Worm (Caenorhabditis elegans) whole organism, young adult: ENCODE measurements around the gene nprl-2.

Experiments
- F23B12.7 ChIP-seq: sonication (generic microtip); optimal IDR thresholded peaks from 2 replicates; lab custom pipeline; 2017; ENCODE audit warnings: missing genetic modification characterization, mild to moderate bottlenecking, missing compliant biosample characterization, antibody characterized with exemption, moderate library complexity; ENCODE audit not compliant: insufficient read depth
- dpl-1 ChIP-seq: fragments of 150-350 bp; optimal IDR thresholded peaks from 2 replicates; lab custom pipeline; 2014; ENCODE audit warnings: missing biosample characterization, missing genetic modification reagents, missing genetic modification characterization
- him-1 ChIP-seq: sonication (generic microtip); optimal IDR thresholded peaks from 2 replicates; lab custom pipeline; 2016; ENCODE audit warnings: missing genotype, missing genetic modification reagents, missing genetic modification characterization, missing compliant biosample characterization
- nfya-2 ChIP-seq: fragments of 200-800 bp; sonication (Bioruptor generic); IDR thresholded peaks from 2 replicates; pipeline ENCODE4 v1.3.6; 2022; ENCODE audit warnings: missing genetic modification reagents, missing genetic modification characterization, missing compliant biosample characterization
- zim-3 ChIP-seq: sonication (generic microtip); optimal IDR thresholded peaks from 2 replicates; lab custom pipeline; 2017; ENCODE audit warnings: mild to moderate bottlenecking, missing genetic modification characterization, moderate library complexity, missing compliant biosample characterization

DNA sequence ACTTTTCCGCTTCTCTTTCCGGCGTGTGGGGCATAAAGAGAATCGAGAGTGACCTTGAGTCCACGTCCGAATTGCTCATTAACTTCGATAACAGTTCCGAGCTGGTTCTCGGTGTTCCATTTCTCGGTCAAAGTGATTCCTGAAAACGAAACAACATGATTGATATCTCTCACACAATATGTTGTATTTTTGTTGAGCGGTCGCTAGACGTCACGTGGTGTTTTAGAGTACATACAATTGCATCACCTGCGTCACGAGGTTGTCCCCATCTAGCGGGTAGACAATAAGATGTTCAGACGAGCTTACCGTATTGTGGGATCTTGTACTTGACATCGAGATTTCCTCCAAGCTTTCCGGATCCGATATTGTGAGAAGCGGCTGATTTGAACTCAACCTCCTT lies 49.3 kb upstream of the nprl-2 start:
- no peak for TF ChIP-seq zim-3
- no peak for TF ChIP-seq dpl-1 (GFP tag; lab: Kevin White, UChicago)
- TF ChIP-seq him-1, result no peak
- no peak for TF ChIP-seq F23B12.7
- no peak for TF ChIP-seq nfya-2
